Worm (Caenorhabditis elegans) whole organism, L2 larva: Measurements from ENCODE around the gene C06E4.6.
A peak's percentile ranks its signal among the peaks of the same experiment; 100 is the strongest.

Experiments
- C34F6.9 ChIP-seq: fragments of 150-350 bp; optimal IDR thresholded peaks from 2 replicates; lab custom pipeline; 2014; ENCODE audit warnings: missing biosample characterization, missing genetic modification characterization
- F13H6.1 ChIP-seq: sonication (generic microtip); optimal IDR thresholded peaks from 2 replicates; lab custom pipeline; 2016; ENCODE audit warnings: missing genetic modification characterization, missing compliant biosample characterization
- R02D3.7 ChIP-seq: fragments of 150-350 bp; optimal IDR thresholded peaks from 2 replicates; lab custom pipeline; 2014; ENCODE audit warnings: missing biosample characterization, missing genetic modification characterization
- Y55F3AM.14 ChIP-seq: fragments of 200-800 bp; sonication (Bioruptor generic); optimal IDR thresholded peaks from 2 replicates; lab custom pipeline; 2018; ENCODE audit warnings: mild to moderate bottlenecking, missing genetic modification characterization, missing compliant biosample characterization
- ZK546.5 ChIP-seq: sonication (generic microtip); optimal IDR thresholded peaks from 2 replicates; lab custom pipeline; 2017; ENCODE audit warnings: missing biosample characterization, missing genetic modification characterization
- alr-1 ChIP-seq: fragments of 150-350 bp; optimal IDR thresholded peaks from 2 replicates; lab custom pipeline; 2014; ENCODE audit warnings: missing biosample characterization, missing genetic modification characterization
- aly-2 ChIP-seq: fragments of 150-350 bp; optimal IDR thresholded peaks from 2 replicates; lab custom pipeline; 2014; ENCODE audit warnings: missing biosample characterization, missing genetic modification characterization
- dmd-4 ChIP-seq: sonication (generic microtip); optimal IDR thresholded peaks from 2 replicates; lab custom pipeline; 2017; ENCODE audit warnings: missing biosample characterization, missing genetic modification characterization
- elt-3 ChIP-seq: sonication (generic microtip); optimal IDR thresholded peaks from 2 replicates; lab custom pipeline; 2017; ENCODE audit warnings: missing biosample characterization, missing genetic modification characterization
- fos-1 ChIP-seq: fragments of 150-350 bp; optimal IDR thresholded peaks from 2 replicates; lab custom pipeline; 2014; ENCODE audit warnings: missing biosample characterization, missing genetic modification characterization
- gmeb-1 ChIP-seq: fragments of 150-350 bp; optimal IDR thresholded peaks from 2 replicates; lab custom pipeline; 2014; ENCODE audit warnings: missing biosample characterization, missing genetic modification characterization
- lin-11 ChIP-seq: fragments of 150-350 bp; sonication (generic microtip); optimal IDR thresholded peaks from 2 replicates; lab custom pipeline; 2014; ENCODE audit warnings: missing biosample characterization, missing genetic modification characterization, inconsistent platforms, mixed read lengths
- lin-13 ChIP-seq: fragments of 150-350 bp; optimal IDR thresholded peaks from 2 replicates; lab custom pipeline; 2014; ENCODE audit warnings: missing biosample characterization, missing genetic modification reagents, missing genetic modification characterization
- lin-39 ChIP-seq: fragments of 150-350 bp; optimal IDR thresholded peaks from 2 replicates; lab custom pipeline; 2014; ENCODE audit warnings: missing biosample characterization, missing genetic modification reagents, missing genetic modification characterization
- lsy-2 ChIP-seq, 2 experiments: fragments of 150-350 bp in 1 of 2; sonication (generic microtip) in 1 of 2; optimal IDR thresholded peaks; 2 replicates each; lab custom pipeline; 2014 to 2017; ENCODE audit warnings: missing biosample characterization in 2 of 2, missing genetic modification characterization in 2 of 2
- mab-5 ChIP-seq: fragments of 150-350 bp; optimal IDR thresholded peaks from 2 replicates; lab custom pipeline; 2014; ENCODE audit warnings: missing biosample characterization, missing genetic modification characterization
- mbf-1 ChIP-seq: sonication (generic microtip); optimal IDR thresholded peaks from 2 replicates; lab custom pipeline; 2017; ENCODE audit warnings: missing biosample characterization, missing genetic modification characterization
- nhr-12 ChIP-seq: fragments of 150-350 bp; optimal IDR thresholded peaks from 2 replicates; lab custom pipeline; 2014; ENCODE audit warnings: missing biosample characterization, missing genetic modification characterization
- nhr-129 ChIP-seq: fragments of 150-350 bp; optimal IDR thresholded peaks from 2 replicates; lab custom pipeline; 2014; ENCODE audit warnings: missing biosample characterization, missing genetic modification characterization
- nhr-21 ChIP-seq: fragments of 150-350 bp; optimal IDR thresholded peaks from 2 replicates; lab custom pipeline; 2014; ENCODE audit warnings: missing biosample characterization, missing genetic modification characterization
- nhr-237 ChIP-seq: fragments of 150-350 bp; optimal IDR thresholded peaks from 2 replicates; lab custom pipeline; 2014; ENCODE audit warnings: missing biosample characterization, missing genetic modification characterization
- nhr-25 ChIP-seq: fragments of 150-350 bp; sonication (generic microtip); optimal IDR thresholded peaks from 3 replicates; lab custom pipeline; 2014; ENCODE audit warnings: missing biosample characterization, missing genetic modification characterization
- nhr-6 ChIP-seq: fragments of 150-350 bp; optimal IDR thresholded peaks from 2 replicates; lab custom pipeline; 2014; ENCODE audit warnings: missing biosample characterization, missing genetic modification characterization
- sma-3 ChIP-seq: sonication (generic microtip); optimal IDR thresholded peaks from 2 replicates; lab custom pipeline; 2016; ENCODE audit warnings: missing genetic modification reagents, missing genetic modification characterization, missing compliant biosample characterization
- snpc-4 ChIP-seq: fragments of 150-350 bp; optimal IDR thresholded peaks from 2 replicates; lab custom pipeline; 2014; ENCODE audit warnings: missing biosample characterization, missing genetic modification characterization
- unc-39 ChIP-seq: fragments of 150-350 bp; optimal IDR thresholded peaks from 2 replicates; lab custom pipeline; 2014; ENCODE audit warnings: missing biosample characterization, missing genetic modification characterization
- ztf-11 ChIP-seq: sonication (generic microtip); optimal IDR thresholded peaks from 2 replicates; lab custom pipeline; 2017; ENCODE audit warnings: missing biosample characterization, missing genetic modification characterization
- ztf-4 ChIP-seq: fragments of 150-350 bp; optimal IDR thresholded peaks from 2 replicates; lab custom pipeline; 2014; ENCODE audit warnings: missing biosample characterization, missing genetic modification characterization

Gene C06E4.6

DNA sequence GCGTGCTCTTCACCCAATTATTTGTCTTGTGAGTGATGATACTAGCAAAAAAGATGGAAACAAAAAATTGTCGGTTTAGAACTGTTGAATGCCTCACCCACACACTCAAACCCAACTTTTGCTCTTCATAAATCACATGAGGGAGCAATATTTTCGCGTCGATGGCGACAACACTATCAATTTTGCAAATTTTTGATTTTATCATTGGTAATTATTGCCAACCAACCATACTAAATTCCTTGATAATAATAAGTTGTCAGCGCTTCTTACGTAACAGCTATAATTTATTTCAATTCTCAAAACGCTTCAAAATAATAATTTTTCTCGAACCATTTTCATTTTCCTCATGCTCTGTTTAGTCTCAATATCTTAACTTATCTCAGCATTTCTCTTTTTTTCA is 45.3 kb downstream of the C06E4.6 start:
- TF ChIP-seq C34F6.9 (tag; lab: Kevin White, UChicago) (no peak), nhr-237 (no peak), fos-1 (peak; percentile 44), Y55F3AM.14 (GFP tag; lab: Kevin White, UChicago) (no peak), alr-1 (tag; lab: Kevin White, UChicago) (no peak), lin-11 (tag; lab: Kevin White, UChicago) (no peak), nhr-25 (tag; lab: Kevin White, UChicago) (no peak)

- TF ChIP-seq Y55F3AM.14 (GFP tag; lab: Kevin White, UChicago): no peak
- no peak for TF ChIP-seq ztf-4 (tag; lab: Kevin White, UChicago)
- no peak for TF ChIP-seq nhr-12 (tag; lab: Kevin White, UChicago)
- TF ChIP-seq nhr-237: no peak
- TF ChIP-seq dmd-4: no peak
- TF ChIP-seq lsy-2 (tag; optimal IDR thresholded peaks at IDR 0.05; lab: Kevin White, UChicago): no peak
- no peak for TF ChIP-seq ZK546.5 (tag; lab: Kevin White, UChicago)
- no peak for TF ChIP-seq unc-39 (tag; lab: Kevin White, UChicago)
- no peak for TF ChIP-seq sma-3 (GFP tag; lab: Kevin White, UChicago)
- TF ChIP-seq ztf-11 (tag; lab: Kevin White, UChicago): no peak
- TF ChIP-seq lin-39 (tag; lab: Kevin White, UChicago): no peak
- TF ChIP-seq snpc-4 (tag; lab: Kevin White, UChicago): no peak
- TF ChIP-seq mbf-1 (tag; lab: Kevin White, UChicago): no peak
- no peak for TF ChIP-seq F13H6.1 (tag; lab: Kevin White, UChicago)
- TF ChIP-seq gmeb-1 (tag; lab: Kevin White, UChicago): no peak
- TF ChIP-seq nhr-6 (tag; lab: Kevin White, UChicago): no peak
- no peak for TF ChIP-seq alr-1 (tag; lab: Kevin White, UChicago)
- TF ChIP-seq lin-11 (tag; lab: Kevin White, UChicago): no peak
- TF ChIP-seq nhr-129 (tag; lab: Kevin White, UChicago): no peak
Measured at ce11 chrIV:7211313-7211712, 46.8 kb downstream of the C06E4.6 start.

ce11 chrIV:7208961-7209360 is 49.1 kb downstream of the C06E4.6 start:
- TF ChIP-seq lin-13 (GFP tag; lab: Kevin White, UChicago) (no peak), R02D3.7 (no peak), mab-5 (tag; lab: Kevin White, UChicago) (no peak), nhr-21 (tag; lab: Kevin White, UChicago) (no peak), aly-2 (tag; lab: Kevin White, UChicago) (no peak), elt-3 (no peak)
